Fruit fly (Drosophila melanogaster): ENCODE data around the gene qjt.

The qjt gene

dm6 chr3L:17465804-17466203, 13.1 kb upstream of the qjt start, which contains the start of gene QIL1:
TSS of gene QIL1 (plus strand) at chr3L:17465945.
- TF ChIP-seq noc (tag; optimal IDR thresholded peaks at IDR 0.05): peak; percentile 23

dm6 chr3L:17470110-17470509, 8.8 kb upstream of the qjt start, which contains the start of gene SecCl:
TSS of gene SecCl (plus strand) at chr3L:17470127.
- no peak for TF ChIP-seq noc (tag; optimal IDR thresholded peaks at IDR 0.05)

dm6 chr3L:17473889-17474288, 5.0 kb upstream of the qjt start:
- TF ChIP-seq noc (tag; optimal IDR thresholded peaks at IDR 0.05): no peak

dm6 chr3L:17474711-17475451, 4.0 kb upstream of the qjt start, which contains the start of the genes UQCR-Q and CG46525:
TSS of gene UQCR-Q (plus strand) at chr3L:17474761.
TSS of gene CG46525 (plus strand) at chr3L:17475220.
- TF ChIP-seq noc (tag; optimal IDR thresholded peaks at IDR 0.05): no peak

dm6 chr3L:17475979-17476393, 2.9 kb upstream of the qjt start, which contains the start of gene CG34250:
TSS of gene CG34250 (plus strand) at chr3L:17476222.
- peak; percentile 59 for TF ChIP-seq noc (tag; optimal IDR thresholded peaks at IDR 0.05)

- TF ChIP-seq noc (tag; optimal IDR thresholded peaks at IDR 0.05): no peak
These were observed 2.4 kb upstream of the qjt start for dm6 chr3L:17476496-17476895.

dm6 chr3L:17485280-17485792, 6.4 kb downstream of the qjt start:
- no peak for TF ChIP-seq noc (tag; optimal IDR thresholded peaks at IDR 0.05)

- no peak for TF ChIP-seq noc (tag; optimal IDR thresholded peaks at IDR 0.05)
These were observed 7.2 kb downstream of the qjt start, which contains the start of gene CG6333 for dm6 chr3L:17486130-17486529. TSS of gene CG6333 (minus strand) at chr3L:17486230.

- peak; percentile 39 for TF ChIP-seq noc (tag; optimal IDR thresholded peaks at IDR 0.05)
These were observed 8.2 kb downstream of the qjt start, which contains the start of gene Oatp74D for dm6 chr3L:17486794-17487726. TSS of gene Oatp74D (plus strand) at chr3L:17487118.

- no peak for TF ChIP-seq noc (tag; optimal IDR thresholded peaks at IDR 0.05)
These were observed 9.9 kb downstream of the qjt start for dm6 chr3L:17488622-17489391.

dm6 chr3L:17491646-17492045, 12.8 kb downstream of the qjt start:
- TF ChIP-seq noc (tag; optimal IDR thresholded peaks at IDR 0.05): no peak

dm6 chr3L:17493256-17493655, 14.4 kb downstream of the qjt start:
- TF ChIP-seq noc (tag; optimal IDR thresholded peaks at IDR 0.05): no peak

dm6 chr3L:17493807-17494404, 15.0 kb downstream of the qjt start:
- TF ChIP-seq noc (tag; optimal IDR thresholded peaks at IDR 0.05): no peak

dm6 chr3L:17494541-17494940, 15.6 kb downstream of the qjt start, which contains the start of gene edin:
TSS of gene edin (plus strand) at chr3L:17494880.
- no peak for TF ChIP-seq noc (tag; optimal IDR thresholded peaks at IDR 0.05)

Data from whole organism, larva.